Fruit fly (Drosophila melanogaster) whole organism, adult: ENCODE results near the gene CG43219.

Experiments
- CG11617 ChIP-seq: fragments of 200-800 bp; sonication (Bioruptor generic); optimal IDR thresholded peaks from 2 replicates; lab custom pipeline; 2017; ENCODE audit warnings: mild to moderate bottlenecking, missing biosample characterization, missing genetic modification reagents, missing genetic modification characterization
- CG14711 ChIP-seq: fragments of 200-800 bp; sonication (Bioruptor generic); optimal IDR thresholded peaks from 2 replicates; lab custom pipeline; 2018; ENCODE audit warnings: missing biosample characterization, mild to moderate bottlenecking, missing genetic modification characterization, moderate library complexity
- CG1620 ChIP-seq: fragments of 200-800 bp; sonication (Bioruptor generic); optimal IDR thresholded peaks from 2 replicates; lab custom pipeline; 2016; ENCODE audit warnings: missing biosample characterization, missing genetic modification characterization
- CG33017 ChIP-seq: fragments of 200-800 bp; sonication (Bioruptor generic); optimal IDR thresholded peaks from 2 replicates; lab custom pipeline; 2018; ENCODE audit warnings: missing biosample characterization, mild to moderate bottlenecking, missing genetic modification characterization, moderate library complexity
- CG7101 ChIP-seq: fragments of 200-800 bp; sonication (Bioruptor generic); optimal IDR thresholded peaks from 2 replicates; lab custom pipeline; 2018; ENCODE audit warnings: missing biosample characterization, mild to moderate bottlenecking, missing genetic modification characterization, moderate library complexity
- Hr96 ChIP-seq: fragments of 200-800 bp; sonication (Bioruptor generic); optimal IDR thresholded peaks from 2 replicates; lab custom pipeline; 2016; ENCODE audit warnings: missing biosample characterization, missing genetic modification characterization
- Mnt ChIP-seq: fragments of 200-800 bp; sonication (Bioruptor generic); optimal IDR thresholded peaks from 2 replicates; lab custom pipeline; 2016; ENCODE audit warnings: missing biosample characterization, mild to moderate bottlenecking, missing genetic modification characterization
- bab1 ChIP-seq: fragments of 200-800 bp; sonication (Bioruptor generic); optimal IDR thresholded peaks from 3 replicates; lab custom pipeline; 2019; ENCODE audit warnings: missing biosample characterization, mild to moderate bottlenecking, missing genetic modification characterization, moderate library complexity
- cic ChIP-seq: fragments of 200-800 bp; sonication (Bioruptor generic); optimal IDR thresholded peaks from 2 replicates; lab custom pipeline; 2017; ENCODE audit warnings: missing biosample characterization, mild to moderate bottlenecking, missing genetic modification characterization, moderate library complexity
- cnc ChIP-seq, 2 experiments: fragments of >200 bp; optimal IDR thresholded peaks; 2 replicates each; lab custom pipeline; 2017
- kay ChIP-seq: fragments of 200-800 bp; sonication (Bioruptor generic); peaks from one replicate; lab custom pipeline; 2016; ENCODE audit warnings: missing biosample characterization, missing genetic modification characterization, borderline replicate concordance
- pad ChIP-seq: fragments of 200-800 bp; sonication (Bioruptor generic); optimal IDR thresholded peaks from 3 replicates; lab custom pipeline; 2017; ENCODE audit warnings: missing biosample characterization, missing genetic modification characterization, mild to moderate bottlenecking, moderate library complexity, missing genetic modification reagents
- tj ChIP-seq: fragments of 200-800 bp; sonication (Bioruptor generic); optimal IDR thresholded peaks from 3 replicates; lab custom pipeline; 2017; ENCODE audit warnings: missing biosample characterization, mild to moderate bottlenecking, missing genetic modification characterization, moderate library complexity

- TF ChIP-seq CG33017: no peak
- TF ChIP-seq CG7101: no peak
- no peak for TF ChIP-seq pad (GFP tag; lab: Kevin White, UChicago)
- TF ChIP-seq cnc (optimal IDR thresholded peaks at IDR 0.05; lab: Kevin White, UChicago): no peak
- no peak for TF ChIP-seq CG1620
- TF ChIP-seq bab1 (GFP tag; lab: Kevin White, UChicago): no peak
- TF ChIP-seq cic (GFP tag; lab: Kevin White, UChicago): no peak
- no peak for TF ChIP-seq CG11617 (GFP tag; lab: Kevin White, UChicago)
- no peak for TF ChIP-seq kay (GFP tag; lab: Kevin White, UChicago)
- TF ChIP-seq tj (GFP tag; lab: Kevin White, UChicago): no peak
- no peak for TF ChIP-seq Mnt (GFP tag; lab: Kevin White, UChicago)
- no peak for TF ChIP-seq Hr96
- no peak for TF ChIP-seq CG14711 (tag; lab: Kevin White, UChicago)
These were observed 22.8 kb downstream of the CG43219 start for dm6 chr3L:21242958-21243357.
